Fruit fly (Drosophila melanogaster): ENCODE measurements around the gene CG5399.

- TF ChIP-seq usp (GFP tag; optimal IDR thresholded peaks at IDR 0.05): no peak
- TF ChIP-seq psq (optimal IDR thresholded peaks at IDR 0.05): no peak
Observed at dm6 chr3R:15694332-15694731, 709 bp upstream of the CG5399 start.

Measured in whole organism.